Worm (Caenorhabditis elegans): ENCODE data around the gene F46G11.6.

ce11 chrX:5786193-5786592, at the start of gene F46G11.6:
- TF ChIP-seq Y95B8A.8 (GFP tag; IDR thresholded peaks at IDR 0.05) (no peak), ama-1 (optimal IDR thresholded peaks at IDR 0.05) (no peak), ama-1 (GFP tag; optimal IDR thresholded peaks at IDR 0.05) (no peak), dpl-1 (GFP tag; optimal IDR thresholded peaks at IDR 0.05) (no peak), nhr-120 (GFP tag; IDR thresholded peaks at IDR 0.05) (no peak), somi-1 (GFP tag; optimal IDR thresholded peaks at IDR 0.05) (no peak), repo-1 (tag; optimal IDR thresholded peaks at IDR 0.05) (no peak), aptf-2 (GFP tag; conservative IDR thresholded peaks at IDR 0.05) (no peak), ccch-3 (GFP tag; optimal IDR thresholded peaks at IDR 0.05) (no peak), pha-4 (tag; optimal IDR thresholded peaks at IDR 0.05) (no peak), T26A5.8 (tag; optimal IDR thresholded peaks at IDR 0.05) (no peak)
